Fruit fly (Drosophila melanogaster) whole organism, embryonic: ENCODE results near the gene CG8526.
A peak's percentile ranks its signal among the peaks of the same experiment; 100 is the strongest.

Source experiments
- Atf6 ChIP-seq: fragments of 200-800 bp; sonication (Bioruptor generic); IDR thresholded peaks from 2 replicates; pipeline ENCODE4 v1.3.6; 2022; ENCODE audit warnings: missing biosample characterization, missing genetic modification characterization
- Bdp1 ChIP-seq: fragments of 200-800 bp; sonication (Bioruptor generic); optimal IDR thresholded peaks from 3 replicates; lab custom pipeline; 2016; ENCODE audit warnings: missing biosample characterization, missing genetic modification characterization
- C15 ChIP-seq: fragments of 200-800 bp; sonication (Bioruptor generic); IDR thresholded peaks from 3 replicates; pipeline ENCODE4 v1.3.6; 2022; ENCODE audit warnings: missing biosample characterization, missing genetic modification characterization
- CG1024 ChIP-seq: fragments of 200-800 bp; sonication (Bioruptor generic); IDR thresholded peaks from 2 replicates; pipeline ENCODE4 v1.3.6; 2022; ENCODE audit warnings: missing biosample characterization, missing genetic modification characterization
- CG10321 ChIP-seq: fragments of 200-800 bp; sonication (Bioruptor generic); IDR thresholded peaks from 2 replicates; pipeline ENCODE4 v1.3.6; 2022; ENCODE audit warnings: missing biosample characterization, missing genetic modification characterization
- CG11696 ChIP-seq: fragments of 200-800 bp; sonication (Bioruptor generic); IDR thresholded peaks from 2 replicates; pipeline ENCODE4 v1.3.6; 2022; ENCODE audit warnings: missing biosample characterization, missing genetic modification characterization
- CG12744 ChIP-seq: fragments of 200-800 bp; sonication (Bioruptor generic); optimal IDR thresholded peaks from 2 replicates; lab custom pipeline; 2016; ENCODE audit warnings: missing biosample characterization, missing genetic modification characterization
- CG13296 ChIP-seq: fragments of 200-800 bp; sonication (Bioruptor generic); optimal IDR thresholded peaks from 3 replicates; lab custom pipeline; 2018; ENCODE audit warnings: missing biosample characterization, mild to moderate bottlenecking, missing genetic modification characterization
- CG13624 ChIP-seq: fragments of 200-800 bp; sonication (Bioruptor generic); optimal IDR thresholded peaks from 2 replicates; lab custom pipeline; 2016; ENCODE audit warnings: missing biosample characterization, missing genetic modification characterization
- CG14014 ChIP-seq: fragments of 200-800 bp; sonication (Bioruptor generic); IDR thresholded peaks from 2 replicates; pipeline ENCODE4 v1.3.6; 2022; ENCODE audit warnings: missing biosample characterization, missing genetic modification characterization
- CG1602 ChIP-seq: fragments of 200-800 bp; sonication (Bioruptor generic); optimal IDR thresholded peaks from 3 replicates; lab custom pipeline; 2016; ENCODE audit warnings: missing biosample characterization, missing genetic modification characterization
- CG1603 ChIP-seq: fragments of 200-800 bp; sonication (Bioruptor generic); optimal IDR thresholded peaks from 2 replicates; lab custom pipeline; 2019; ENCODE audit warnings: missing biosample characterization, mild to moderate bottlenecking, missing genetic modification characterization, moderate library complexity
- CG1647 ChIP-seq: fragments of 200-800 bp; sonication (Bioruptor generic); optimal IDR thresholded peaks from 3 replicates; lab custom pipeline; 2016; ENCODE audit warnings: missing biosample characterization, missing genetic modification characterization
- CG16863 ChIP-seq: fragments of 200-800 bp; sonication (Bioruptor generic); optimal IDR thresholded peaks from 3 replicates; lab custom pipeline; 2016; ENCODE audit warnings: missing biosample characterization, missing genetic modification characterization
- CG17568 ChIP-seq: fragments of 200-800 bp; sonication (Bioruptor generic); optimal IDR thresholded peaks from 2 replicates; lab custom pipeline; 2018; ENCODE audit warnings: missing biosample characterization, mild to moderate bottlenecking, missing genetic modification characterization, moderate library complexity
- CG2116 ChIP-seq: fragments of 200-800 bp; sonication (Bioruptor generic); optimal IDR thresholded peaks from 3 replicates; lab custom pipeline; 2018; ENCODE audit warnings: missing biosample characterization, mild to moderate bottlenecking, missing genetic modification characterization
- CG31365 ChIP-seq: fragments of 200-800 bp; sonication (Bioruptor generic); optimal IDR thresholded peaks from 2 replicates; lab custom pipeline; 2018; ENCODE audit warnings: missing biosample characterization, mild to moderate bottlenecking, missing genetic modification characterization
- CG32772 ChIP-seq: fragments of 200-800 bp; sonication (Bioruptor generic); IDR thresholded peaks from 2 replicates; pipeline ENCODE4 v1.3.6; 2022; ENCODE audit warnings: missing biosample characterization, missing genetic modification characterization
- CG3726 ChIP-seq: fragments of 200-800 bp; sonication (Bioruptor generic); IDR thresholded peaks from 3 replicates; pipeline ENCODE4, ENCODE4 v1.3.6; 2022; ENCODE audit warnings: missing biosample characterization, missing genetic modification characterization
- CG4360 ChIP-seq: fragments of 200-800 bp; sonication (Bioruptor generic); IDR thresholded peaks from 2 replicates; pipeline ENCODE4 v1.3.6; 2022; ENCODE audit warnings: missing biosample characterization, missing genetic modification characterization
- CG9437 ChIP-seq: fragments of 200-800 bp; sonication (Bioruptor generic); optimal IDR thresholded peaks from 2 replicates; lab custom pipeline; 2018; ENCODE audit warnings: missing biosample characterization, mild to moderate bottlenecking, missing genetic modification characterization
- CG9727 ChIP-seq: fragments of 200-800 bp; sonication (Bioruptor generic); optimal IDR thresholded peaks from 3 replicates; lab custom pipeline; 2017; ENCODE audit warnings: missing biosample characterization, mild to moderate bottlenecking, missing genetic modification characterization
- CTCF ChIP-seq: fragments of 200-800 bp; sonication (Bioruptor generic); optimal IDR thresholded peaks from 2 replicates; lab custom pipeline; 2017; ENCODE audit warnings: missing biosample characterization, mild to moderate bottlenecking, missing genetic modification characterization, moderate library complexity
- Eip74EF ChIP-seq, 2 experiments: fragments of 200-800 bp in 1 of 2; fragments of >200 bp in 1 of 2; sonication (Bioruptor generic) in 1 of 2; optimal IDR thresholded peaks; 2 replicates each; lab custom pipeline; 2017 to 2019; ENCODE audit warnings: missing biosample characterization in 2 of 2, missing genetic modification characterization in 2 of 2, mild to moderate bottlenecking in 1 of 2, moderate library complexity in 1 of 2
- Gsc ChIP-seq: fragments of 200-800 bp; sonication (Bioruptor generic); IDR thresholded peaks from 2 replicates; pipeline ENCODE4 v1.3.6; 2022; ENCODE audit warnings: missing biosample characterization, missing genetic modification characterization
- HLH4C ChIP-seq: fragments of 200-800 bp; sonication (Bioruptor generic); IDR thresholded peaks from 3 replicates; pipeline ENCODE4 v1.3.6; 2022; ENCODE audit warnings: missing biosample characterization, missing genetic modification characterization; ENCODE audit not compliant: partially characterized antibody
- Hr3 ChIP-seq: fragments of 200-800 bp; sonication (Bioruptor generic); optimal IDR thresholded peaks from 3 replicates; lab custom pipeline; 2016; ENCODE audit warnings: missing biosample characterization, missing genetic modification characterization
- MESR4 ChIP-seq: fragments of 200-800 bp; sonication (Bioruptor generic); optimal IDR thresholded peaks from 2 replicates; lab custom pipeline; 2018; ENCODE audit warnings: missing biosample characterization, mild to moderate bottlenecking, missing genetic modification characterization, moderate library complexity
- Stat92E ChIP-seq, 3 experiments: fragments of >200 bp in 2 of 3; fragments of 200-800 bp in 1 of 3; sonication (Bioruptor generic) in 1 of 3; optimal IDR thresholded peaks; 2 replicates each; lab custom pipeline; 2017 to 2019; ENCODE audit warnings: missing biosample characterization in 3 of 3, missing genetic modification characterization in 3 of 3, mild to moderate bottlenecking in 1 of 3, moderate library complexity in 1 of 3
- TFAM ChIP-seq: fragments of 200-800 bp; sonication (Bioruptor generic); optimal IDR thresholded peaks from 2 replicates; lab custom pipeline; 2017; ENCODE audit warnings: missing biosample characterization, missing genetic modification characterization, inconsistent platforms
- bab2 ChIP-seq: fragments of 200-800 bp; sonication (Bioruptor generic); optimal IDR thresholded peaks from 2 replicates; lab custom pipeline; 2016; ENCODE audit warnings: missing biosample characterization, missing genetic modification characterization
- crc ChIP-seq: fragments of 200-800 bp; sonication (Bioruptor generic); optimal IDR thresholded peaks from 2 replicates; lab custom pipeline; 2016; ENCODE audit warnings: missing biosample characterization, missing genetic modification characterization
- disco-r ChIP-seq: fragments of 200-800 bp; sonication (Bioruptor generic); optimal IDR thresholded peaks from 2 replicates; lab custom pipeline; 2016; ENCODE audit warnings: missing biosample characterization, missing genetic modification characterization
- dpn ChIP-seq, 2 experiments: fragments of 200-800 bp; sonication (Bioruptor generic); optimal IDR thresholded peaks; 3 replicates each; lab custom pipeline; 2016; ENCODE audit warnings: missing biosample characterization in 2 of 2, missing genetic modification characterization in 2 of 2
- exex ChIP-seq: fragments of 200-800 bp; sonication (Bioruptor generic); optimal IDR thresholded peaks from 4 replicates; lab custom pipeline; 2018; ENCODE audit warnings: missing biosample characterization, mild to moderate bottlenecking, missing genetic modification characterization, moderate library complexity
- ftz-f1 ChIP-seq: fragments of 200-800 bp; sonication (Bioruptor generic); optimal IDR thresholded peaks from 2 replicates; lab custom pipeline; 2016; ENCODE audit warnings: missing biosample characterization, missing genetic modification characterization
- fu2 ChIP-seq: fragments of 200-800 bp; sonication (Bioruptor generic); optimal IDR thresholded peaks from 2 replicates; lab custom pipeline; 2016; ENCODE audit warnings: missing biosample characterization, missing genetic modification characterization
- gro ChIP-seq: fragments of 200-800 bp; sonication (Bioruptor generic); optimal IDR thresholded peaks from 2 replicates; lab custom pipeline; 2016; ENCODE audit warnings: missing biosample characterization, missing genetic modification characterization
- h ChIP-seq: fragments of >200 bp; optimal IDR thresholded peaks from 2 replicates; lab custom pipeline; 2017
- ind ChIP-seq: fragments of 200-800 bp; sonication (Bioruptor generic); optimal IDR thresholded peaks from 3 replicates; lab custom pipeline; 2016; ENCODE audit warnings: missing biosample characterization, missing genetic modification characterization
- jigr1 ChIP-seq: fragments of 200-800 bp; sonication (Bioruptor generic); IDR thresholded peaks from 3 replicates; pipeline ENCODE4 v1.3.6; 2022; ENCODE audit warnings: missing biosample characterization, missing genetic modification characterization
- knrl ChIP-seq: fragments of 200-800 bp; sonication (Bioruptor generic); IDR thresholded peaks from 3 replicates; pipeline ENCODE4 v1.3.6; 2022; ENCODE audit warnings: missing biosample characterization, missing genetic modification characterization; ENCODE audit not compliant: partially characterized antibody
- org-1 ChIP-seq: fragments of 200-800 bp; sonication (Bioruptor generic); optimal IDR thresholded peaks from 2 replicates; lab custom pipeline; 2017; ENCODE audit warnings: missing biosample characterization, missing genetic modification characterization
- prd ChIP-seq, 3 experiments: fragments of >200 bp in 2 of 3; fragments of 200-800 bp in 1 of 3; sonication (Bioruptor generic) in 1 of 3; optimal IDR thresholded peaks in 2 of 3; IDR thresholded peaks in 1 of 3; 2 replicates in 2 of 3; 3 replicates in 1 of 3; pipeline versions ENCODE4 v1.3.6 to Lab custom; 2017 to 2022; ENCODE audit warnings: missing biosample characterization in 1 of 3, missing genetic modification characterization in 1 of 3
- pzg ChIP-seq: fragments of 200-800 bp; sonication (Bioruptor generic); optimal IDR thresholded peaks from 3 replicates; lab custom pipeline; 2018; ENCODE audit warnings: missing biosample characterization, mild to moderate bottlenecking, missing genetic modification characterization, moderate library complexity
- sima ChIP-seq: fragments of 200-800 bp; sonication (Bioruptor generic); optimal IDR thresholded peaks from 2 replicates; lab custom pipeline; 2016; ENCODE audit warnings: missing biosample characterization, missing genetic modification characterization
- so ChIP-seq: fragments of 200-800 bp; sonication (Bioruptor generic); IDR thresholded peaks from 3 replicates; pipeline ENCODE4 v1.3.6; 2022; ENCODE audit warnings: missing biosample characterization, missing genetic modification characterization
- sob ChIP-seq: fragments of 200-800 bp; sonication (Bioruptor generic); IDR thresholded peaks from 2 replicates; pipeline ENCODE4 v1.3.6; 2022; ENCODE audit warnings: missing biosample characterization, missing genetic modification characterization
- tio ChIP-seq: fragments of 200-800 bp; sonication (Bioruptor generic); optimal IDR thresholded peaks from 2 replicates; lab custom pipeline; 2017; ENCODE audit warnings: missing biosample characterization, missing genetic modification characterization, inconsistent platforms
- wor ChIP-seq: fragments of 200-800 bp; sonication (Bioruptor generic); IDR thresholded peaks from 2 replicates; pipeline ENCODE4 v1.3.6; 2022; ENCODE audit warnings: missing biosample characterization, missing genetic modification characterization

The CG8526 gene

dm6 chr3R:9759360-9760191 is 41.5 kb upstream of the CG8526 start, which contains the start of gene Mpi (continued):
- TF ChIP-seq bab2 (GFP tag; lab: Kevin White, UChicago) (no peak), h (lab: Kevin White, UChicago) (no peak), CG2116 (GFP tag; lab: Kevin White, UChicago) (peak; percentile 66), TFAM (GFP tag; lab: Kevin White, UChicago) (no peak), wor (GFP tag; lab: Robert Waterston, UW) (no peak), CG13624 (GFP tag; lab: Kevin White, UChicago) (peak; percentile 28), MESR4 (GFP tag; lab: Kevin White, UChicago) (peak; percentile 83), knrl (GFP tag; lab: Robert Waterston, UW) (peak; percentile 49; the same call in 2 of the 3 replicates), CG16863 (GFP tag; lab: Kevin White, UChicago) (no peak), CG4360 (GFP tag; lab: Robert Waterston, UW) (no peak), CG11696 (no peak), CG9727 (peak; percentile 32), Gsc (GFP tag; lab: Robert Waterston, UW) (no peak), CG9437 (no peak), dpn (GFP tag; optimal IDR thresholded peaks at IDR 0.05; lab: Kevin White, UChicago) (peak in 1 of 2 experiments; percentile 25), tio (no peak), CG1024 (no peak), CG1603 (peak; percentile 60), crc (no peak), Atf6 (peak; percentile 29), org-1 (GFP tag; lab: Kevin White, UChicago) (no peak), CG14014 (GFP tag; lab: Robert Waterston, UW) (0 out of 2 replicates have a peak, but pooled peaks have one; percentile 22), prd (optimal IDR thresholded peaks at IDR 0.05; lab: Kevin White, UChicago) (no peak), prd (GFP tag; IDR thresholded peaks at IDR 0.05; lab: Robert Waterston, UW) (0 out of 3 replicates have a peak, but pooled peaks have one; percentile 15), CTCF (GFP tag; lab: Kevin White, UChicago) (no peak), CG1602 (GFP tag; lab: Kevin White, UChicago) (peak; percentile 1), CG31365 (tag; lab: Kevin White, UChicago) (no peak), HLH4C (no peak; the same call in 1 of the 3 replicates), C15 (GFP tag; lab: Robert Waterston, UW) (no peak), Hr3 (GFP tag; lab: Kevin White, UChicago) (peak; percentile 23), Stat92E (GFP tag; optimal IDR thresholded peaks at IDR 0.05; lab: Kevin White, UChicago) (peak in 1 of 3 experiments; percentile 49), CG12744 (GFP tag; lab: Kevin White, UChicago) (no peak), jigr1 (GFP tag; lab: Robert Waterston, UW) (no peak), ftz-f1 (GFP tag; lab: Kevin White, UChicago) (peak; percentile 71), so (GFP tag; lab: Robert Waterston, UW) (0 out of 3 replicates have a peak, but pooled peaks have one; percentile 30), CG10321 (GFP tag; lab: Robert Waterston, UW) (no peak), CG32772 (no peak), gro (GFP tag; lab: Kevin White, UChicago) (no peak), sima (GFP tag; lab: Kevin White, UChicago) (no peak), CG3726 (GFP tag; lab: Robert Waterston, UW) (no peak), disco-r (GFP tag; lab: Kevin White, UChicago) (no peak), CG17568 (no peak), pzg (GFP tag; lab: Kevin White, UChicago) (peak; percentile 54), ind (GFP tag; lab: Kevin White, UChicago) (peak; percentile 7), exex (tag; lab: Kevin White, UChicago) (no peak), Bdp1 (GFP tag; lab: Kevin White, UChicago) (no peak), sob (GFP tag; lab: Robert Waterston, UW) (no peak), CG13296 (GFP tag; lab: Kevin White, UChicago) (peak; percentile 29), fu2 (GFP tag; lab: Kevin White, UChicago) (no peak), CG1647 (GFP tag; lab: Kevin White, UChicago) (no peak), Eip74EF (GFP tag; optimal IDR thresholded peaks at IDR 0.05; lab: Kevin White, UChicago) (no peak)
